Worm (Caenorhabditis elegans): ENCODE measurements around the gene ndx-2.

DNA sequence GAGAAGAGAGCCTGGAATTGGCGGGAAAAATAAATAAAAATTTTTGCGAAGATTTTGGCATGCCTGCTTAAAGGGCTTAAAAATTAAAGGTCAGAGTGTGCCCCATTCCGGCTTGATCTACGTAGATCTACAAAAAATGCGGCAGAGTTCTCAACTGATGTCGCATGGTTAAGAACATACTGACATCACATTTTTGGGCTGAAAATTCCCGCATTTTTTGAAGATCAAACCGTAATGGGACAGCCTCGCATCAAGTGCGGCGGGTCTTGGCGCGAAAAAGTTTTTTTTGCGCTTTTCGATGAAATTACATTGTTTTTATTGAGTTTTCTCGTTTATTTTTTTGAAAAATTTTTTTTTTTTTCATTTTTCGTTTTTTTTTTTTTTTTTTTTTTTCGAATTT lies 26.1 kb upstream of the ndx-2 start:
- TF ChIP-seq him-1 (tag; optimal IDR thresholded peaks at IDR 0.05): no peak
- TF ChIP-seq W03F9.2 (tag; optimal IDR thresholded peaks at IDR 0.05): no peak
- TF ChIP-seq dao-5 (tag; optimal IDR thresholded peaks at IDR 0.05): no peak
